Worm (Caenorhabditis elegans) whole organism, L4 larva: Measurements from ENCODE around the gene hira-1.

ENCODE experiments used
- F26F4.8 ChIP-seq: fragments of 200-800 bp; sonication (Bioruptor generic); conservative IDR thresholded peaks from 2 replicates; pipeline ENCODE4 v1.3.6; 2022; ENCODE audit warnings: missing genetic modification characterization, missing compliant biosample characterization
- F44E2.7 ChIP-seq: fragments of 200-800 bp; sonication (Bioruptor generic); IDR thresholded peaks from 2 replicates; pipeline ENCODE4 v2.1.2; 2022; ENCODE audit warnings: missing genetic modification characterization, missing compliant biosample characterization
- F49E8.2 ChIP-seq: sonication (generic microtip); optimal IDR thresholded peaks from 2 replicates; lab custom pipeline; 2016; ENCODE audit warnings: missing compliant biosample characterization, mild to moderate bottlenecking, missing genetic modification characterization, borderline replicate concordance
- T26A8.4 ChIP-seq: fragments of 200-800 bp; sonication (Bioruptor generic); IDR thresholded peaks from 2 replicates; pipeline ENCODE4 v1.3.6; 2022; ENCODE audit warnings: missing genetic modification characterization, missing compliant biosample characterization
- Y75B8A.6 ChIP-seq: fragments of 200-800 bp; sonication (Bioruptor generic); IDR thresholded peaks from 2 replicates; pipeline ENCODE4 v1.3.6; 2022; ENCODE audit warnings: missing genetic modification reagents, missing genetic modification characterization, missing compliant biosample characterization
- ZK337.2 ChIP-seq: fragments of 200-800 bp; sonication (Bioruptor generic); IDR thresholded peaks from 2 replicates; pipeline ENCODE4 v1.3.6; 2022; ENCODE audit warnings: missing genetic modification reagents, missing genetic modification characterization, missing compliant biosample characterization
- ZK546.5 ChIP-seq, 2 experiments: sonication (generic microtip); optimal IDR thresholded peaks; 2 replicates each; lab custom pipeline; 2017; ENCODE audit warnings: missing biosample characterization in 2 of 2, missing genetic modification characterization in 2 of 2
- aha-1 ChIP-seq: fragments of 150-350 bp; peaks from one replicate; lab custom pipeline; 2014; ENCODE audit warnings: missing biosample characterization, missing genetic modification characterization
- arid-1 ChIP-seq: fragments of 200-800 bp; sonication (Bioruptor generic); conservative IDR thresholded peaks from 2 replicates; pipeline ENCODE4 v1.3.6; 2022; ENCODE audit warnings: missing genetic modification reagents, missing genetic modification characterization, missing compliant biosample characterization
- attf-4 ChIP-seq: sonication (generic microtip); optimal IDR thresholded peaks from 3 replicates; lab custom pipeline; 2017; ENCODE audit warnings: missing biosample characterization, missing genetic modification characterization
- ceh-32 ChIP-seq: sonication (generic microtip); optimal IDR thresholded peaks from 2 replicates; lab custom pipeline; 2016; ENCODE audit warnings: mild to moderate bottlenecking, missing genetic modification characterization, missing compliant biosample characterization; ENCODE audit not compliant: poor library complexity
- ceh-44 ChIP-seq: fragments of 200-800 bp; sonication (Bioruptor generic); IDR thresholded peaks from 2 replicates; pipeline ENCODE4 v1.3.6; 2022; ENCODE audit warnings: missing genetic modification reagents, missing genetic modification characterization, missing compliant biosample characterization
- ceh-82 ChIP-seq: sonication (generic microtip); optimal IDR thresholded peaks from 2 replicates; lab custom pipeline; 2017; ENCODE audit warnings: missing biosample characterization, missing genetic modification characterization
- cey-2 ChIP-seq: sonication (generic microtip); optimal IDR thresholded peaks from 3 replicates; lab custom pipeline; 2017; ENCODE audit warnings: missing genetic modification characterization, mild to moderate bottlenecking, missing compliant biosample characterization, antibody characterized with exemption, borderline replicate concordance; ENCODE audit not compliant: insufficient read depth
- dve-1 ChIP-seq: sonication (generic microtip); optimal IDR thresholded peaks from 2 replicates; lab custom pipeline; 2017; ENCODE audit warnings: antibody characterized with exemption, mild to moderate bottlenecking, missing genetic modification characterization, missing compliant biosample characterization; ENCODE audit not compliant: insufficient read depth
- egl-27 ChIP-seq: sonication (generic microtip); optimal IDR thresholded peaks from 3 replicates; lab custom pipeline; 2017; ENCODE audit warnings: missing biosample characterization, missing genetic modification reagents, missing genetic modification characterization
- fos-1 ChIP-seq: fragments of 150-350 bp; optimal IDR thresholded peaks from 2 replicates; lab custom pipeline; 2014; ENCODE audit warnings: missing biosample characterization, missing genetic modification characterization
- hlh-30 ChIP-seq: sonication (generic microtip); optimal IDR thresholded peaks from 2 replicates; lab custom pipeline; 2017; ENCODE audit warnings: antibody characterized with exemption, mild to moderate bottlenecking, missing genetic modification characterization, missing compliant biosample characterization; ENCODE audit not compliant: insufficient read depth
- lin-1 ChIP-seq: fragments of 200-800 bp; sonication (Bioruptor generic); IDR thresholded peaks from 2 replicates; pipeline ENCODE4 v1.3.6; 2022; ENCODE audit warnings: missing genetic modification reagents, missing genetic modification characterization, missing compliant biosample characterization
- lin-38 ChIP-seq: fragments of 200-800 bp; sonication (Bioruptor generic); IDR thresholded peaks from 2 replicates; pipeline ENCODE4 v1.3.6; 2022; ENCODE audit warnings: missing genetic modification reagents, missing genetic modification characterization, missing compliant biosample characterization
- lsy-2 ChIP-seq, 2 experiments: fragments of 150-350 bp in 1 of 2; sonication (generic microtip) in 1 of 2; optimal IDR thresholded peaks; 2 replicates each; lab custom pipeline; 2014 to 2017; ENCODE audit warnings: missing biosample characterization in 2 of 2, missing genetic modification characterization in 2 of 2
- mdl-1 ChIP-seq, 2 experiments: fragments of 150-350 bp in 1 of 2; sonication (generic microtip) in 1 of 2; optimal IDR thresholded peaks; 2 replicates each; lab custom pipeline; 2014 to 2017; ENCODE audit warnings: missing biosample characterization in 2 of 2, missing genetic modification characterization in 2 of 2
- mep-1 ChIP-seq: fragments of 150-350 bp; sonication (generic microtip); optimal IDR thresholded peaks from 3 replicates; lab custom pipeline; 2014; ENCODE audit warnings: missing biosample characterization, missing genetic modification characterization
- mes-2 ChIP-seq: sonication (generic microtip); optimal IDR thresholded peaks from 2 replicates; lab custom pipeline; 2016; ENCODE audit warnings: missing genotype, mild to moderate bottlenecking, missing genetic modification characterization, missing compliant biosample characterization; ENCODE audit not compliant: poor library complexity, severe bottlenecking
- nhr-10 ChIP-seq: fragments of 150-350 bp; optimal IDR thresholded peaks from 2 replicates; lab custom pipeline; 2014; ENCODE audit warnings: missing biosample characterization, missing genetic modification characterization
- nhr-102 ChIP-seq: sonication (generic microtip); optimal IDR thresholded peaks from 2 replicates; lab custom pipeline; 2016; ENCODE audit warnings: mild to moderate bottlenecking, missing genetic modification characterization, moderate library complexity, missing compliant biosample characterization
- nhr-237 ChIP-seq: sonication (generic microtip); optimal IDR thresholded peaks from 2 replicates; lab custom pipeline; 2017; ENCODE audit warnings: missing biosample characterization, missing genetic modification characterization
- nhr-25 ChIP-seq: sonication (generic microtip); optimal IDR thresholded peaks from 2 replicates; lab custom pipeline; 2017; ENCODE audit warnings: missing genetic modification characterization, mild to moderate bottlenecking, missing compliant biosample characterization, antibody characterized with exemption, moderate library complexity, borderline replicate concordance; ENCODE audit not compliant: insufficient read depth
- nhr-28 ChIP-seq: fragments of 150-350 bp; optimal IDR thresholded peaks from 2 replicates; lab custom pipeline; 2014; ENCODE audit warnings: missing biosample characterization, missing genetic modification characterization
- nhr-41 ChIP-seq: fragments of 200-800 bp; sonication (Bioruptor generic); IDR thresholded peaks from 2 replicates; pipeline ENCODE4 v1.3.6; 2022; ENCODE audit warnings: missing genetic modification reagents, missing genetic modification characterization, missing compliant biosample characterization
- nhr-42 ChIP-seq: fragments of 200-800 bp; sonication (Bioruptor generic); IDR thresholded peaks from 2 replicates; pipeline ENCODE4 v1.3.6; 2022; ENCODE audit warnings: missing genetic modification characterization, missing compliant biosample characterization
- nhr-77 ChIP-seq: fragments of 150-350 bp; optimal IDR thresholded peaks from 2 replicates; lab custom pipeline; 2014; ENCODE audit warnings: missing biosample characterization, missing genetic modification characterization
- pha-4 ChIP-seq, 2 experiments: fragments of 150-350 bp in 1 of 2; fragments of 200-800 bp in 1 of 2; sonication (Bioruptor generic) in 1 of 2; IDR thresholded peaks in 1 of 2; optimal IDR thresholded peaks in 1 of 2; 2 replicates each; pipeline versions ENCODE4 v1.3.6 to Lab custom; 2014 to 2022; ENCODE audit warnings: missing genetic modification characterization in 2 of 2, missing genetic modification reagents in 2 of 2, missing biosample characterization in 1 of 2, missing compliant biosample characterization in 1 of 2
- php-3 ChIP-seq: fragments of 200-800 bp; sonication (Bioruptor generic); IDR thresholded peaks from 2 replicates; pipeline ENCODE4 v1.3.6; 2022; ENCODE audit warnings: missing genetic modification reagents, missing genetic modification characterization, missing compliant biosample characterization
- set-16 ChIP-seq: fragments of 200-800 bp; sonication (Bioruptor generic); IDR thresholded peaks from 2 replicates; pipeline ENCODE4 v1.3.6; 2022; ENCODE audit warnings: missing genetic modification reagents, missing genetic modification characterization, missing compliant biosample characterization
- spr-1 ChIP-seq: sonication (generic microtip); optimal IDR thresholded peaks from 2 replicates; lab custom pipeline; 2016; ENCODE audit warnings: mild to moderate bottlenecking, missing genetic modification characterization, missing compliant biosample characterization
- spr-3 ChIP-seq: fragments of 200-800 bp; sonication (Bioruptor generic); optimal IDR thresholded peaks from 2 replicates; lab custom pipeline; 2018; ENCODE audit warnings: mild to moderate bottlenecking, missing genetic modification characterization, missing compliant biosample characterization
- tag-97 ChIP-seq: fragments of 200-800 bp; sonication (Bioruptor generic); IDR thresholded peaks from 2 replicates; pipeline ENCODE4 v1.3.6; 2022; ENCODE audit warnings: missing genetic modification characterization, missing compliant biosample characterization
- unc-39 ChIP-seq: sonication (generic microtip); optimal IDR thresholded peaks from 2 replicates; lab custom pipeline; 2017; ENCODE audit warnings: missing biosample characterization, missing genetic modification characterization
- unc-62 ChIP-seq, 3 experiments: fragments of 150-350 bp in 1 of 3; sonication (generic microtip); optimal IDR thresholded peaks in 2 of 3; peaks in 1 of 3; 1 replicate in 1 of 3; 2 replicates in 2 of 3; lab custom pipeline; 2014 to 2017; ENCODE audit warnings: missing biosample characterization in 3 of 3, missing genetic modification characterization in 3 of 3, missing genetic modification reagents in 3 of 3, missing genotype in 1 of 3
- zfp-2 ChIP-seq: sonication (generic microtip); optimal IDR thresholded peaks from 2 replicates; lab custom pipeline; 2016; ENCODE audit warnings: mild to moderate bottlenecking, missing genetic modification characterization, missing compliant biosample characterization
- zip-2 ChIP-seq: fragments of 150-350 bp; optimal IDR thresholded peaks from 2 replicates; lab custom pipeline; 2014; ENCODE audit warnings: missing biosample characterization, missing genetic modification characterization
- ztf-11 ChIP-seq: fragments of 150-350 bp; optimal IDR thresholded peaks from 2 replicates; lab custom pipeline; 2014; ENCODE audit warnings: missing biosample characterization, missing genetic modification characterization

hira-1 gene

ce11 chrIII:5196298-5197045 is 5.5 kb downstream of the hira-1 start (continued):
- TF ChIP-seq nhr-77 (tag; lab: Kevin White, UChicago) (peak; percentile 0), mep-1 (tag; lab: Kevin White, UChicago) (peak; percentile 35), ZK546.5 (tag; optimal IDR thresholded peaks at IDR 0.05; lab: Kevin White, UChicago) (no peak), egl-27 (tag; lab: Kevin White, UChicago) (no peak), spr-1 (no peak), cey-2 (no peak), nhr-41 (no peak), dve-1 (tag; lab: Kevin White, UChicago) (peak; percentile 61), F44E2.7 (GFP tag; lab: Robert Waterston, UW) (no peak), mdl-1 (tag; optimal IDR thresholded peaks at IDR 0.05; lab: Kevin White, UChicago) (no peak), zfp-2 (tag; lab: Kevin White, UChicago) (no peak), nhr-237 (tag; lab: Kevin White, UChicago) (no peak), tag-97 (GFP tag; lab: Robert Waterston, UW) (no peak)

DNA sequence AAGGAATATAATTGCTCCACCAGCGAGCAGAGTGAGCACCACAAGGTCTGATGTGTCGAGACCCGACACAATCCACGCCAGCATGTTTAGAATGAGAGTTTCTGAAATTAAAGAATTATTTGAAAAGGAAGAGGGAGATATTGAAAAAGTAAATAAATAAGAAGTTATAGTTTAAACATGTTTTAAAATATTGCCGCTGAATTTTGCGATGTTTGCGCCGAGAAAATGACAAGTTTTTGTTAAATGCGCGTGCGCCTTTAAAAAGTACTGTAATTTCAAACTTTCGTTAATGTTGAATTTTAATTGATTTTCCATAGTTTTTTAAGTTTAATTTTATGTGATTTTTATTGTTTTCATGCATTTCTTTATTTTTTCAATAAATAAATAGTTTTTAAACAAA is 8.7 kb downstream of the hira-1 start, which contains the start of gene emb-8:
emb-8 (minus strand) TSS at position 101 of the 400 bp plus-strand sequence.
- TF ChIP-seq set-16 (GFP tag; lab: Robert Waterston, UW), result no peak
- TF ChIP-seq pha-4 (GFP tag; IDR thresholded peaks at IDR 0.05; lab: Robert Waterston, UW), result 0 out of 2 replicates have a peak, but pooled peaks have one; percentile 31
- no peak for TF ChIP-seq pha-4 (tag; optimal IDR thresholded peaks at IDR 0.05; lab: Kevin White, UChicago)
- TF ChIP-seq, all 104 proteins: peak for 1

DNA sequence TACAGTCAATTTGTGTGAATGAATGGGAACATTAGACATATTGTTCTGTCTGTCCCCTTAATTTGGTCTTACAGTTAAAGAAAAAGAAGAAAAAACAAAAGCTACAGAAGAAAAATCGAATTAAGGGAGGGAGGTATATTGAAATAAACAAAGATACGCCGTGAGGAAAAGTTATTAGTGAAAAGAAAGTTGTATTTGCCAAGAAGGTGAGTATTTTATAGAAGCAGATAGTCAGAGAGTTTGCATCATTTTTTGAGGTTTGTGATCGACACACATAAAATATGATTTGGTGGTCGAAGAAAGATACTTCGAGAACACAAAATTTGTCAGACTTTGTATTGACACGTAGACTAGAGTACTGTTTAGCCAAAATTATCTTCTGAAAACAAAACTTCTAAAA is 9.4 kb downstream of the hira-1 start:
- TF ChIP-seq F26F4.8 (GFP tag; lab: Robert Waterston, UW) (no peak), mes-2 (no peak), unc-62 (GFP tag; optimal IDR thresholded peaks at IDR 0.05 in 1 of 2; lab: Kevin White, UChicago) (peak in 1 of 2 experiments; percentile 38), unc-62 (tag; optimal IDR thresholded peaks at IDR 0.05; lab: Kevin White, UChicago) (no peak), Y75B8A.6 (no peak), mdl-1 (tag; optimal IDR thresholded peaks at IDR 0.05; lab: Kevin White, UChicago) (no peak), nhr-42 (GFP tag; lab: Robert Waterston, UW) (no peak), unc-39 (tag; lab: Kevin White, UChicago) (no peak), zfp-2 (tag; lab: Kevin White, UChicago) (no peak), nhr-28 (tag; lab: Kevin White, UChicago) (peak; percentile 96), fos-1 (tag; lab: Kevin White, UChicago) (no peak), nhr-25 (no peak), egl-27 (tag; lab: Kevin White, UChicago) (no peak), nhr-237 (tag; lab: Kevin White, UChicago) (no peak), hlh-30 (tag; lab: Kevin White, UChicago) (no peak), spr-1 (no peak), ceh-44 (GFP tag; lab: Robert Waterston, UW) (no peak), pha-4 (GFP tag; IDR thresholded peaks at IDR 0.05; lab: Robert Waterston, UW) (no peak), pha-4 (tag; optimal IDR thresholded peaks at IDR 0.05; lab: Kevin White, UChicago) (no peak), zip-2 (no peak), F44E2.7 (GFP tag; lab: Robert Waterston, UW) (no peak), spr-3 (GFP tag; lab: Kevin White, UChicago) (no peak), aha-1 (tag; lab: Kevin White, UChicago) (no peak), lin-38 (GFP tag; lab: Robert Waterston, UW) (no peak), ceh-32 (tag; lab: Kevin White, UChicago) (no peak), php-3 (no peak), T26A8.4 (GFP tag; lab: Robert Waterston, UW) (no peak), nhr-41 (no peak), lsy-2 (tag; optimal IDR thresholded peaks at IDR 0.05; lab: Kevin White, UChicago) (peak in 1 of 2 experiments; percentile 28), attf-4 (no peak), ZK337.2 (GFP tag; lab: Robert Waterston, UW) (no peak), ztf-11 (tag; lab: Kevin White, UChicago) (no peak), nhr-10 (tag; lab: Kevin White, UChicago) (no peak), ceh-82 (tag; lab: Kevin White, UChicago) (no peak), nhr-77 (tag; lab: Kevin White, UChicago) (peak; percentile 71), lin-1 (GFP tag; lab: Robert Waterston, UW) (no peak), arid-1 (GFP tag; lab: Robert Waterston, UW) (no peak), F49E8.2 (tag; lab: Kevin White, UChicago) (no peak), nhr-102 (tag; lab: Kevin White, UChicago) (no peak)
